Worm (Caenorhabditis elegans): Measurements from ENCODE around the gene srj-9.

srj-9 gene

ce11 chrV:3482550-3483002, 50.8 kb downstream of the srj-9 start, which contains the start of gene lys-7:
Gene lys-7, minus strand, starts transcription at chrV:3482600.
- TF ChIP-seq unc-62 (GFP tag; optimal IDR thresholded peaks at IDR 0.05), result no peak

Measured in whole organism, dauer.